Worm (Caenorhabditis elegans) whole organism, L2 larva: ENCODE measurements around the gene C06C6.7.

ENCODE experiments used
- elt-1 ChIP-seq: fragments of 150-350 bp; optimal IDR thresholded peaks from 2 replicates; lab custom pipeline; 2014; ENCODE audit warnings: missing biosample characterization, missing genetic modification characterization
- snpc-4 ChIP-seq: fragments of 150-350 bp; optimal IDR thresholded peaks from 2 replicates; lab custom pipeline; 2014; ENCODE audit warnings: missing biosample characterization, missing genetic modification characterization

DNA sequence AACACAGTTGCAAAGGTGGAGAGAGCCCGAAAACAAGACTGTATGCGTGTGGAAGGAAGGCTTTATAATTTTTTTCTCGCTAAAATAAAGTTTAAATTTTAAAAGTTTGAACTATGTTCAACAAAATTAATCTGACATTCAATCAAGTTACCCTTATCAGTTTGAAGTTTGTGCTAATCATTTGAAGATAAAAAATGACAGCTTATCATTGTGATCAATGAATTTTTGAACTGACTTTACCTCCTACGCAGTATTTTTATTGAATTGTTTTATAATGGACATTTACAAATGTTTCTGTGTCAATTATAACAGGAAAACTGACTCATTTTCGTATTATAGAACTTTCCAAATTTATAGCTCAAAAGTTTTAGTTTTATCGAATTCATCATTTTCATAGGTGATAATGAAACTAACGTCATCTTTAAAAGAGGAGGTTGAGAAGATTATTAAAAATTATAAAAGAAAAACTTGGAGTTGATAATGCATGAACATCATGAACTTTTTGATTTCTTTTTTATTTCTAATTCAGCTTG, 13.7 kb upstream of the C06C6.7 start, which contains the start of gene oac-20:
- TF ChIP-seq elt-1 (tag; lab: Kevin White, UChicago) = no peak
- no peak for TF ChIP-seq snpc-4
